Fruit fly (Drosophila melanogaster): ENCODE data around the gene Tsf1.

Tsf1 gene

dm6 chrX:18437190-18437589, 50.3 kb downstream of the Tsf1 start, which contains the start of gene CG6290:
Gene CG6290 (plus strand): TSS chrX:18437490.
- TF ChIP-seq bab1 (GFP tag; optimal IDR thresholded peaks at IDR 0.05) (no peak), toe (GFP tag; optimal IDR thresholded peaks at IDR 0.05) (no peak), tj (GFP tag; optimal IDR thresholded peaks at IDR 0.05) (no peak), pad (GFP tag; optimal IDR thresholded peaks at IDR 0.05) (no peak), CG1620 (GFP tag; optimal IDR thresholded peaks at IDR 0.05) (no peak), CG5204 (GFP tag; optimal IDR thresholded peaks at IDR 0.05) (no peak)

DNA sequence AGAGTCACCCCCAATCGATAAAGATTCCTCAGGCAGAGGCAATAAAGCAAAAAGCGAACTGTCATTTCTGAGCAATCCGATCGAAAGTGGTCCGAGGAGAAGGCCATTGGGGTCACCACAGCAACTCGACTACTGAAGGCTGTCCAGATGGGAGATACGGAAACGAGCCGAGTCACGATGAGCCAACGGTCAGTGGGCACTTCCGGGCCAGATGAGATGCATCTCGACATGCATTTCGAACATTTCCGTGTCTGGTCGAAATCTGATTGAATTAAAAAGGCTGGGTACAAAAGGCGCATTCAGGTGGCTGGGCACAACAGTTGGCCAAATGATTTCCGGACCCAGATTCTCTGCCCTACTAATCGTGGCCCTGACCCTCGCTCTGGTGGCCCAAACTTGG, 51.7 kb downstream of the Tsf1 start, which contains the start of gene CG32551:
CG32551 (plus strand) TSS at position 301 of the 400 bp plus-strand sequence.
- TF ChIP-seq cic (GFP tag; optimal IDR thresholded peaks at IDR 0.05) (no peak), kay (GFP tag; ENCODE audit: borderline replicate concordance) (no peak), tj (GFP tag; optimal IDR thresholded peaks at IDR 0.05) (no peak), pad (GFP tag; optimal IDR thresholded peaks at IDR 0.05) (no peak), CG5204 (GFP tag; optimal IDR thresholded peaks at IDR 0.05) (no peak), ovo (GFP tag; optimal IDR thresholded peaks at IDR 0.05) (no peak), toe (GFP tag; optimal IDR thresholded peaks at IDR 0.05) (no peak), CG7045 (GFP tag; optimal IDR thresholded peaks at IDR 0.05) (no peak), bab1 (GFP tag; optimal IDR thresholded peaks at IDR 0.05) (no peak), CG1620 (GFP tag; optimal IDR thresholded peaks at IDR 0.05) (no peak), CG14711 (tag; optimal IDR thresholded peaks at IDR 0.05) (no peak), CG33017 (tag; optimal IDR thresholded peaks at IDR 0.05) (no peak)

DNA sequence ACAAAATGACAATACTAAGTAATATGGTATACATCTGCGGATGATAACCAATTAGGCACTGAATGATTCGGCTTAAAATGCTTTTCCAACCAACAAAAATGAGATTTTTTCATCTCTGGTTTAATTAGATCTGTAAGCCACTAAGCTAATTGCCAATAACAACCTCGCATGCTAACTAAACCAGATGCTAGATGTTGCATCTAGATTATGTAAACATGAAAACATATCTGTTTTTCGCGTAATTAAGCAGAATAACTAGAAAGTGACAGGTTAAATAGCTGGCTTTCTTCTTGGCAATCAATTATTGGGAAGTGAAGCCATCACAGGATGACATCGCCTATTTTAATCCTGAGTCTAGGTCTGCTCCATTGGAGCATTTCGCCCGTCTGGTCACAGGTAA, 52.5 kb downstream of the Tsf1 start, which contains the start of gene CG43841:
CG43841 (plus strand) TSS at position 301 of the 400 bp plus-strand sequence.
- TF ChIP-seq Mnt (GFP tag; optimal IDR thresholded peaks at IDR 0.05) (no peak), cnc (optimal IDR thresholded peaks at IDR 0.05) (no peak), ovo (GFP tag; optimal IDR thresholded peaks at IDR 0.05) (no peak), CG11617 (GFP tag; optimal IDR thresholded peaks at IDR 0.05) (no peak), Hr96 (GFP tag; optimal IDR thresholded peaks at IDR 0.05) (no peak)
